Fruit fly (Drosophila melanogaster) whole organism, adult: ENCODE data around the gene trk.

ENCODE experiments used
- CG11617 ChIP-seq: fragments of 200-800 bp; sonication (Bioruptor generic); optimal IDR thresholded peaks from 2 replicates; lab custom pipeline; 2017; ENCODE audit warnings: mild to moderate bottlenecking, missing biosample characterization, missing genetic modification reagents, missing genetic modification characterization
- CG12768 ChIP-seq: fragments of 200-800 bp; sonication (Bioruptor generic); optimal IDR thresholded peaks from 2 replicates; lab custom pipeline; 2017; ENCODE audit warnings: missing biosample characterization, missing genetic modification characterization, mild to moderate bottlenecking, moderate library complexity, missing genetic modification reagents
- CG14711 ChIP-seq: fragments of 200-800 bp; sonication (Bioruptor generic); optimal IDR thresholded peaks from 2 replicates; lab custom pipeline; 2018; ENCODE audit warnings: missing biosample characterization, mild to moderate bottlenecking, missing genetic modification characterization, moderate library complexity
- CG1620 ChIP-seq: fragments of 200-800 bp; sonication (Bioruptor generic); optimal IDR thresholded peaks from 2 replicates; lab custom pipeline; 2016; ENCODE audit warnings: missing biosample characterization, missing genetic modification characterization
- CG5204 ChIP-seq: fragments of 200-800 bp; sonication (Bioruptor generic); optimal IDR thresholded peaks from 2 replicates; lab custom pipeline; 2016; ENCODE audit warnings: missing biosample characterization, missing genetic modification characterization
- CG7045 ChIP-seq: fragments of 200-800 bp; sonication (Bioruptor generic); optimal IDR thresholded peaks from 2 replicates; lab custom pipeline; 2017; ENCODE audit warnings: missing biosample characterization, mild to moderate bottlenecking, missing genetic modification characterization
- Clk ChIP-seq: fragments of 200-800 bp; sonication (Bioruptor generic); optimal IDR thresholded peaks from 2 replicates; lab custom pipeline; 2017; ENCODE audit warnings: missing biosample characterization, missing genetic modification characterization
- Crg-1 ChIP-seq: fragments of 200-800 bp; sonication (Bioruptor generic); optimal IDR thresholded peaks from 2 replicates; lab custom pipeline; 2016; ENCODE audit warnings: missing biosample characterization, missing genetic modification characterization
- bab1 ChIP-seq: fragments of 200-800 bp; sonication (Bioruptor generic); optimal IDR thresholded peaks from 3 replicates; lab custom pipeline; 2019; ENCODE audit warnings: missing biosample characterization, mild to moderate bottlenecking, missing genetic modification characterization, moderate library complexity
- kay ChIP-seq: fragments of 200-800 bp; sonication (Bioruptor generic); peaks from one replicate; lab custom pipeline; 2016; ENCODE audit warnings: missing biosample characterization, missing genetic modification characterization, borderline replicate concordance
- toe ChIP-seq: fragments of 200-800 bp; sonication (Bioruptor generic); optimal IDR thresholded peaks from 2 replicates; lab custom pipeline; 2016; ENCODE audit warnings: missing biosample characterization, missing genetic modification characterization

dm6 chr2L:10230455-10230854 is 41.7 kb downstream of the trk start:
- TF ChIP-seq Crg-1 (no peak), CG7045 (no peak), CG5204 (no peak), CG14711 (tag; lab: Kevin White, UChicago) (no peak), CG11617 (GFP tag; lab: Kevin White, UChicago) (no peak), CG12768 (GFP tag; lab: Kevin White, UChicago) (no peak), Clk (GFP tag; lab: Kevin White, UChicago) (no peak), CG1620 (no peak), bab1 (GFP tag; lab: Kevin White, UChicago) (no peak), toe (GFP tag; lab: Kevin White, UChicago) (no peak), kay (peak; percentile 84)
